Worm (Caenorhabditis elegans): ENCODE data around the gene R155.5.

The R155.5 gene

DNA sequence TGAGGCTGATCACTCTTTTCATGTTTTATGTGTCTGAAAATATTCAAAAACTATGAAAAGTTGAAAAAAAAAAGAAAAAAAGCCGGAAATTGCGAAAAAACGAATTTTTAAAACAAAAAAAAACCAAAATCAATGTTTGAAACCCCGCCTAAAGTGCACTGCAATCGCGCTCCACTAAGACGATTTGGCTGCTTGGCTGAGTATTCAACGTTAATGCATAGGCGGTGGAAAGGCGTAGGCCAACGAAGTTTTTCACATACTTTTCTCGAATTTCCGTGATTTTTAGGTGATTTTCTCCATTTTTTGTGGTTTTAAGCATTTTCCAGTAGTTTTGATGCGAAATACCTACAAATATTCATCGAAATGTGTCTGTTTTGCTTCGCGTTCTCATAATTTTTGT lies 20.1 kb downstream of the R155.5 start, which contains the start of the genes polh-1 and rps-22 (continued):
- TF ChIP-seq lsy-2 (tag; optimal IDR thresholded peaks at IDR 0.05) (peak; percentile 94 to 97), fos-1 (tag; optimal IDR thresholded peaks at IDR 0.05) (peak; percentile 90), pax-3 (tag; optimal IDR thresholded peaks at IDR 0.05) (peak; percentile 59), aly-2 (tag; optimal IDR thresholded peaks at IDR 0.05) (peak; percentile 81), lin-35 (GFP tag; optimal IDR thresholded peaks at IDR 0.05) (peak; percentile 97 to 100), skn-1 (tag; optimal IDR thresholded peaks at IDR 0.05) (peak; percentile 96), C16A3.4 (tag; optimal IDR thresholded peaks at IDR 0.05) (peak; percentile 98), fkh-8 (tag; optimal IDR thresholded peaks at IDR 0.05) (peak; percentile 87), ztf-11 (tag; optimal IDR thresholded peaks at IDR 0.05) (peak in 1 of 2 experiments; percentile 8), zag-1 (tag; optimal IDR thresholded peaks at IDR 0.05) (no peak), sptf-1 (tag; optimal IDR thresholded peaks at IDR 0.05) (no peak)

DNA sequence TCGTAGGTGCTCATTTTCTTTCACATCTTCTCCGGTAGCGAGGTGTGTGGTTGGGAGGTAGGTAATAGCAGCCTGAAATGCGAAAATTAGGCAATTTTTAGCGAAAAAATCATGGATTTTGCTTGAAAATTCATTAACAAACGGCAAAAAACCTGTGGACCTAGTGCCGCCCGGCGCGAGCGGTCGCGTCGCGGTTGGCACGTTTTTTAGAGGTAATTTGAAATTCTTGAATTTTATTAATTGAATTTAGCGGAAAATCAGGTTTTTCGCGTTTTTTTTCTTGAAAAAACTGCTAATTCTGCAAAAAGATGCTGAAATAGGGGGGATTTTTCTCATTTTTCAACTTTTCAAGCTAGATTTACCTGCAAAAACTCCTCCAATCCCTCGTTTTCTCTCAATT lies 21.0 kb downstream of the R155.5 start:
- TF ChIP-seq efl-1 (optimal IDR thresholded peaks at IDR 0.05) = no peak
- TF ChIP-seq efl-1 (GFP tag; optimal IDR thresholded peaks at IDR 0.05 in 1 of 2) = peak; percentile 22 to 92
- TF ChIP-seq dpl-1 (GFP tag; optimal IDR thresholded peaks at IDR 0.05) = peak in 1 of 3 experiments; percentile 4
- peak in 1 of 2 experiments; percentile 10 for TF ChIP-seq lin-35 (GFP tag; optimal IDR thresholded peaks at IDR 0.05)
- TF ChIP-seq irx-1 (tag; optimal IDR thresholded peaks at IDR 0.05) = no peak

ce11 chrIII:1947851-1948250 lies 22.5 kb downstream of the R155.5 start:
- TF ChIP-seq hlh-4 (tag; optimal IDR thresholded peaks at IDR 0.05) = no peak
- TF ChIP-seq xbp-1 (tag; optimal IDR thresholded peaks at IDR 0.05) = no peak
- no peak for TF ChIP-seq efl-1 (optimal IDR thresholded peaks at IDR 0.05)
- peak in 1 of 2 experiments; percentile 90 for TF ChIP-seq efl-1 (GFP tag; optimal IDR thresholded peaks at IDR 0.05 in 1 of 2)

- no peak for TF ChIP-seq lin-35 (GFP tag; optimal IDR thresholded peaks at IDR 0.05)
- no peak for TF ChIP-seq nhr-90 (tag; optimal IDR thresholded peaks at IDR 0.05; ENCODE audit: poor library complexity)
- TF ChIP-seq nhr-85 (tag) = no peak
- no peak for TF ChIP-seq snpc-4 (tag; optimal IDR thresholded peaks at IDR 0.05)
- TF ChIP-seq ztf-11 (tag; optimal IDR thresholded peaks at IDR 0.05) = no peak
- no peak for TF ChIP-seq unc-30 (tag; optimal IDR thresholded peaks at IDR 0.05)
Observed at ce11 chrIII:1943488-1943887, 26.8 kb downstream of the R155.5 start, which contains the start of gene F53A3.1. TSS of gene F53A3.1 (minus strand) at chrIII:1943637.

- peak; percentile 24 for TF ChIP-seq lin-13 (GFP tag; optimal IDR thresholded peaks at IDR 0.05)
- TF ChIP-seq nhr-77 (tag; optimal IDR thresholded peaks at IDR 0.05) = no peak
- no peak for TF ChIP-seq unc-98 (GFP tag; IDR thresholded peaks at IDR 0.05)
- no peak for TF ChIP-seq lir-3 (tag; optimal IDR thresholded peaks at IDR 0.05; ENCODE audit: poor library complexity)
- no peak for TF ChIP-seq vab-15 (tag; optimal IDR thresholded peaks at IDR 0.05)
- no peak for TF ChIP-seq isw-1 (GFP tag; IDR thresholded peaks at IDR 0.05)
- TF ChIP-seq unc-62 (GFP tag; optimal IDR thresholded peaks at IDR 0.05) = no peak
- no peak for TF ChIP-seq dpl-1 (GFP tag; optimal IDR thresholded peaks at IDR 0.05)
- TF ChIP-seq pax-3 (tag; optimal IDR thresholded peaks at IDR 0.05) = no peak
- no peak for TF ChIP-seq sox-4 (tag; optimal IDR thresholded peaks at IDR 0.05)
- peak; percentile 49 for TF ChIP-seq nhr-85 (tag)
- no peak for TF ChIP-seq unc-86 (tag; optimal IDR thresholded peaks at IDR 0.05)
- no peak for TF ChIP-seq nhr-237 (tag; optimal IDR thresholded peaks at IDR 0.05)
- TF ChIP-seq fkh-10 (GFP tag; optimal IDR thresholded peaks at IDR 0.05) = no peak
- no peak for TF ChIP-seq nhr-76 (tag; optimal IDR thresholded peaks at IDR 0.05)
- peak; percentile 24 to 61 for TF ChIP-seq lsy-2 (tag; optimal IDR thresholded peaks at IDR 0.05)
- no peak for TF ChIP-seq hlh-4 (tag; optimal IDR thresholded peaks at IDR 0.05)
- TF ChIP-seq efl-1 (optimal IDR thresholded peaks at IDR 0.05) = no peak
- peak in 1 of 2 experiments; percentile 54 for TF ChIP-seq efl-1 (GFP tag; optimal IDR thresholded peaks at IDR 0.05 in 1 of 2)
- TF ChIP-seq alr-1 (tag; optimal IDR thresholded peaks at IDR 0.05; ENCODE audit: borderline replicate concordance) = no peak
- TF ChIP-seq rnt-1 (tag; optimal IDR thresholded peaks at IDR 0.05) = no peak
- TF ChIP-seq nhr-19 (GFP tag; conservative IDR thresholded peaks at IDR 0.05) = no peak
- TF ChIP-seq sup-37 (GFP tag; optimal IDR thresholded peaks at IDR 0.05) = no peak
- TF ChIP-seq nhr-20 (tag; optimal IDR thresholded peaks at IDR 0.05) = no peak
- no peak for TF ChIP-seq swsn-7 (tag; optimal IDR thresholded peaks at IDR 0.05)
- no peak for TF ChIP-seq skn-1 (tag; optimal IDR thresholded peaks at IDR 0.05)
- no peak for TF ChIP-seq ama-1 (optimal IDR thresholded peaks at IDR 0.05)
- no peak for TF ChIP-seq Y116A8C.19 (tag; optimal IDR thresholded peaks at IDR 0.05; ENCODE audit: borderline replicate concordance)
- TF ChIP-seq ceh-88 (GFP tag; IDR thresholded peaks at IDR 0.05) = no peak
- TF ChIP-seq efl-3 (GFP tag; optimal IDR thresholded peaks at IDR 0.05) = no peak
- TF ChIP-seq elt-2 (tag; optimal IDR thresholded peaks at IDR 0.05) = no peak
- TF ChIP-seq blmp-1 (tag; optimal IDR thresholded peaks at IDR 0.05) = no peak
Observed at ce11 chrIII:1939625-1939988, 30.7 kb downstream of the R155.5 start.
